Worm (Caenorhabditis elegans) whole organism, L4/young adult: ENCODE results near the gene metr-1.

ENCODE experiments used
- W03F9.2 ChIP-seq: fragments of 150-350 bp; optimal IDR thresholded peaks from 2 replicates; lab custom pipeline; 2014; ENCODE audit warnings: missing biosample characterization, missing genetic modification characterization
- dao-5 ChIP-seq: sonication (generic microtip); optimal IDR thresholded peaks from 2 replicates; lab custom pipeline; 2016; ENCODE audit warnings: missing genotype, missing genetic modification characterization, moderate library complexity, missing compliant biosample characterization

DNA sequence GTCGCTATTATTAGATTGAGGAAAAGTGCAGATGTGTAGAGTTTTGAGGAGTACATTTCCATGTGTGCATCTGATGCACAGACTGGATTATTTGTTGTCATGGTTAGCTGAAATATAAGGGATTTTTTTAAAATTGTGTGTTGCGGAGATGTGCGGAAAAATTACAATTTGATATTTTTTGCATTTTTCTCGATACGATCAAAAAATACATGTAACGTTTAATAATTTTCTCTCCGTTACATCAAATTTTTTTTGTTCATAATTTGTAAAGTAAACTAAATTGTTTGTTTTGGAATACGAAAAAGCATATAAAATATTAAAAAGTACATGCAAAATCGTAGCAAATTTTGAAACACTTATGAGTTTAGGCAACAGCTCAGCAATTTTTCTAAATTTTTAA lies 16.1 kb upstream of the metr-1 start, which contains the start of gene sra-11:
- TF ChIP-seq dao-5 (tag; lab: Kevin White, UChicago) (no peak), W03F9.2 (tag; lab: Kevin White, UChicago) (no peak)
